Fruit fly (Drosophila melanogaster) whole organism, wandering third instar larva: ENCODE measurements around the gene Mayo.
A peak's percentile ranks its signal among the peaks of the same experiment; 100 is the strongest.

Source experiments
- Abd-B ChIP-seq: fragments of >200 bp; optimal IDR thresholded peaks from 2 replicates; lab custom pipeline; 2017; ENCODE audit warnings: missing biosample characterization, missing genetic modification characterization
- CG32264 ChIP-seq: fragments of 200-800 bp; sonication (Bioruptor generic); optimal IDR thresholded peaks from 2 replicates; lab custom pipeline; 2016; ENCODE audit warnings: missing biosample characterization, missing genetic modification characterization
- CG9705 ChIP-seq: fragments of 200-800 bp; sonication (Bioruptor generic); optimal IDR thresholded peaks from 2 replicates; lab custom pipeline; 2018; ENCODE audit warnings: missing biosample characterization, mild to moderate bottlenecking, missing genetic modification characterization
- CrebA ChIP-seq: fragments of 200-800 bp; sonication (Bioruptor generic); optimal IDR thresholded peaks from 2 replicates; lab custom pipeline; 2016; ENCODE audit warnings: missing biosample characterization, mild to moderate bottlenecking, missing genetic modification characterization, borderline replicate concordance
- Dfd ChIP-seq: fragments of >200 bp; optimal IDR thresholded peaks from 2 replicates; lab custom pipeline; 2017; ENCODE audit warnings: missing biosample characterization, missing genetic modification characterization
- Dif ChIP-seq: fragments of 200-275, 200-300 bp; sonication (Bioruptor generic); optimal IDR thresholded peaks from 2 replicates; lab custom pipeline; 2018; ENCODE audit warnings: missing biosample characterization, missing genetic modification characterization; ENCODE audit not compliant: partially characterized antibody
- GATAd ChIP-seq: sonication (Bioruptor generic); optimal IDR thresholded peaks from 2 replicates; lab custom pipeline; 2016; ENCODE audit warnings: missing biosample characterization, missing genetic modification characterization
- HLH106 ChIP-seq: fragments of 200-800 bp; optimal IDR thresholded peaks from 3 replicates; lab custom pipeline; 2019; ENCODE audit warnings: missing biosample characterization, mild to moderate bottlenecking, missing genetic modification characterization, moderate library complexity
- Hnf4 ChIP-seq: fragments of 200-800 bp; sonication (Bioruptor generic); optimal IDR thresholded peaks from 2 replicates; lab custom pipeline; 2016; ENCODE audit warnings: missing biosample characterization, mild to moderate bottlenecking, missing genetic modification characterization
- Hr78 ChIP-seq: fragments of >200 bp; optimal IDR thresholded peaks from 2 replicates; lab custom pipeline; 2017; ENCODE audit warnings: missing biosample characterization, missing genetic modification characterization
- Hr83 ChIP-seq: fragments of 200-300 bp; sonication (Bioruptor generic); optimal IDR thresholded peaks from 2 replicates; lab custom pipeline; 2016; ENCODE audit warnings: missing biosample characterization, mild to moderate bottlenecking, missing genetic modification characterization, moderate library complexity; ENCODE audit not compliant: poor library complexity, severe bottlenecking
- Jra ChIP-seq: sonication (Bioruptor generic); optimal IDR thresholded peaks from 2 replicates; lab custom pipeline; 2016; ENCODE audit warnings: missing biosample characterization, missing genetic modification characterization
- Mio ChIP-seq: sonication (Bioruptor generic); optimal IDR thresholded peaks from 2 replicates; lab custom pipeline; 2016; ENCODE audit warnings: missing biosample characterization, missing genetic modification characterization
- Myc ChIP-seq: fragments of >200 bp; optimal IDR thresholded peaks from 2 replicates; lab custom pipeline; 2017
- N ChIP-seq: fragments of >200 bp; optimal IDR thresholded peaks from 2 replicates; lab custom pipeline; 2018; ENCODE audit warnings: missing biosample characterization, missing external identifiers, missing genetic modification characterization
- OdsH ChIP-seq: fragments of 200-800 bp; sonication (Bioruptor generic); optimal IDR thresholded peaks from 2 replicates; lab custom pipeline; 2016; ENCODE audit warnings: missing biosample characterization, mild to moderate bottlenecking, missing genetic modification characterization
- Rel ChIP-seq, 2 experiments: fragments of 200-800 bp; sonication (Bioruptor generic) in 1 of 2; optimal IDR thresholded peaks; 2 replicates in 1 of 2; 3 replicates in 1 of 2; lab custom pipeline; 2016 to 2019; ENCODE audit warnings: mild to moderate bottlenecking in 2 of 2, missing biosample characterization in 2 of 2, missing genetic modification characterization in 2 of 2, moderate library complexity in 1 of 2
- Sp1 ChIP-seq: fragments of 200-800 bp; sonication (Bioruptor generic); optimal IDR thresholded peaks from 3 replicates; lab custom pipeline; 2019; ENCODE audit warnings: missing biosample characterization, mild to moderate bottlenecking, missing genetic modification characterization, moderate library complexity
- Vsx2 ChIP-seq: fragments of 200-300, 225-300 bp; sonication (Bioruptor generic); optimal IDR thresholded peaks from 2 replicates; lab custom pipeline; 2018; ENCODE audit warnings: missing biosample characterization, missing genetic modification characterization; ENCODE audit not compliant: partially characterized antibody
- br ChIP-seq: fragments of 200-800 bp; sonication (Bioruptor generic); optimal IDR thresholded peaks from 2 replicates; lab custom pipeline; 2016; ENCODE audit warnings: missing biosample characterization, missing genetic modification characterization
- dl ChIP-seq, 2 experiments: fragments of 175-275, 200-275 bp in 1 of 2; fragments of 200-275 bp in 1 of 2; sonication (Bioruptor generic); optimal IDR thresholded peaks; lab custom pipeline; 2018; ENCODE audit warnings: mild to moderate bottlenecking in 2 of 2, missing biosample characterization in 2 of 2, missing genetic modification characterization in 2 of 2, moderate library complexity in 2 of 2; ENCODE audit not compliant: partially characterized antibody in 2 of 2, insufficient read depth in 1 of 2
- dmrt93B ChIP-seq: fragments of 200-800 bp; sonication (Bioruptor generic); optimal IDR thresholded peaks from 2 replicates; lab custom pipeline; 2018; ENCODE audit warnings: missing biosample characterization, mild to moderate bottlenecking, missing genetic modification characterization
- dsf ChIP-seq: sonication (Bioruptor generic); optimal IDR thresholded peaks from 2 replicates; lab custom pipeline; 2016; ENCODE audit warnings: missing biosample characterization, missing genetic modification characterization, borderline replicate concordance
- ey ChIP-seq: fragments of 200-800 bp; sonication (Bioruptor generic); optimal IDR thresholded peaks from 2 replicates; lab custom pipeline; 2016; ENCODE audit warnings: missing biosample characterization, missing genetic modification characterization
- foxo ChIP-seq, 2 experiments: fragments of 200-800 bp; sonication (Bioruptor generic); optimal IDR thresholded peaks; 2 replicates in 1 of 2; 3 replicates in 1 of 2; lab custom pipeline; 2016 to 2017; ENCODE audit warnings: missing biosample characterization in 2 of 2, missing genetic modification characterization in 2 of 2
- fru ChIP-seq: fragments of 200-800 bp; sonication (Bioruptor generic); optimal IDR thresholded peaks from 3 replicates; lab custom pipeline; 2016; ENCODE audit warnings: missing biosample characterization, mild to moderate bottlenecking, missing genetic modification characterization
- h ChIP-seq: fragments of 200-800 bp; sonication (Bioruptor generic); optimal IDR thresholded peaks from 3 replicates; lab custom pipeline; 2016; ENCODE audit warnings: missing biosample characterization, mild to moderate bottlenecking, missing genetic modification characterization
- jim ChIP-seq: fragments of 175-275, 200-325 bp; sonication (Bioruptor generic); optimal IDR thresholded peaks from 2 replicates; lab custom pipeline; 2016; ENCODE audit warnings: missing biosample characterization, mild to moderate bottlenecking, missing genetic modification characterization
- lola ChIP-seq: fragments of >200 bp; optimal IDR thresholded peaks from 2 replicates; lab custom pipeline; 2017; ENCODE audit warnings: missing biosample characterization, missing genetic modification characterization
- pan ChIP-seq: fragments of >200 bp; optimal IDR thresholded peaks from 2 replicates; lab custom pipeline; 2017
- psq ChIP-seq: fragments of 200-800 bp; sonication (Bioruptor generic); optimal IDR thresholded peaks from 3 replicates; lab custom pipeline; 2017; ENCODE audit warnings: missing biosample characterization, mild to moderate bottlenecking, missing genetic modification characterization, moderate library complexity
- rgr ChIP-seq: fragments of 200-800 bp; sonication (Bioruptor generic); optimal IDR thresholded peaks from 3 replicates; lab custom pipeline; 2016; ENCODE audit warnings: missing biosample characterization, mild to moderate bottlenecking, missing genetic modification characterization
- sage ChIP-seq: fragments of 200-800 bp; sonication (Bioruptor generic); optimal IDR thresholded peaks from 2 replicates; lab custom pipeline; 2016; ENCODE audit warnings: missing biosample characterization, mild to moderate bottlenecking, missing genetic modification characterization
- sv ChIP-seq: fragments of 200-800 bp; sonication (Bioruptor generic); optimal IDR thresholded peaks from 3 replicates; lab custom pipeline; 2016; ENCODE audit warnings: missing biosample characterization, missing genetic modification characterization
- tai ChIP-seq: sonication (Bioruptor generic); optimal IDR thresholded peaks from 2 replicates; lab custom pipeline; 2016; ENCODE audit warnings: missing biosample characterization, missing genetic modification characterization
- usp ChIP-seq: fragments of >200 bp; optimal IDR thresholded peaks from 2 replicates; lab custom pipeline; 2017; ENCODE audit warnings: missing biosample characterization, missing genetic modification characterization
- woc ChIP-seq: sonication (Bioruptor generic); optimal IDR thresholded peaks from 2 replicates; lab custom pipeline; 2016; ENCODE audit warnings: missing biosample characterization, mild to moderate bottlenecking, missing genetic modification characterization

The Mayo gene

DNA sequence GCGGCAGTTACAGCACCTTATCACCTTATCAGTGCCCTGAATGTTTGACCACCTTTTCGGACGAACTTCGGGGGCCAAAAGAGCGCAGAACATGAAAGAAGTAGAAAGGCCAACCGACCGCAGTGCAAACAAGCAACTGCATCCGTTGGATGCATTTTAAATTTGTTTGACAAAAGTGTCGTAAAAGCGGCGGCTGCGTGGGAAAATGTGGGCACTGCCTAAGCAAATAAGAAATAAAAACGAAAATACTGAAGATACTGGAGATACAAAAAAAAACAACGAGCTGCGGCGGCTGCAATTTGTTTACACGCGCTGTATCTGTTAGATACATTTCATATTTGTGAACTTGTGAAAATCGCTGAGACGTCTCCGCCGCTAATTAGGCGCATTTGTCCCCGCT lies 38.3 kb downstream of the Mayo start:
- no peak for TF ChIP-seq CrebA (GFP tag; lab: Kevin White, UChicago)
- no peak for TF ChIP-seq Hr78 (GFP tag; lab: Kevin White, UChicago)
- no peak for TF ChIP-seq Sp1
- TF ChIP-seq Myc = no peak
- no peak for TF ChIP-seq jim (GFP tag; lab: Kevin White, UChicago)
- no peak for TF ChIP-seq Abd-B (GFP tag; lab: Kevin White, UChicago)
- no peak for TF ChIP-seq woc (GFP tag; lab: Kevin White, UChicago)
- no peak for TF ChIP-seq HLH106 (tag; lab: Kevin White, UChicago)
- no peak for TF ChIP-seq Rel (GFP tag; optimal IDR thresholded peaks at IDR 0.05; lab: Kevin White, UChicago)
- no peak for TF ChIP-seq Rel (tag; optimal IDR thresholded peaks at IDR 0.05; lab: Kevin White, UChicago)
- no peak for TF ChIP-seq br (GFP tag; lab: Kevin White, UChicago)
- TF ChIP-seq, all 38 proteins: peak for 0

DNA sequence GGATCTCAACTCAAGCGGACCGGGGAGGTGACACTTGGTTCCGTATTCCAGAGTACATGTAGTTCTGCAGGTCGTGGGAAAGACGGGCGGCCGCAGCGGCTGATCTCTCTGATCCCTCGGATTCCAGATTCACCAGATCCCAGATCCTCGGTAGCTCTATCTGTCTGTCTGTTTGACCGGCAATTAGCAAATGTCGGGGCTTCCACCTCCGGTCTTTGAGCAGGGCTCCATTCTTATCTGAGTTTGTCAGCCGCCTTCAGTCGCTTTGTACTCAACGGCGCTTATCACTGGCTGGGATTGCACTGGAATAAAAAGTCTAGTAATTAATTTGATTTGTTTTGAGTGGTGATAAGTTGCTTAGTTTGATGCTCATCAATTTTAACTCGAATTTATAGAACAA lies 42.6 kb downstream of the Mayo start:
- TF ChIP-seq br (GFP tag; lab: Kevin White, UChicago) (peak; percentile 20), pan (lab: Kevin White, UChicago) (no peak), CG32264 (GFP tag; lab: Kevin White, UChicago) (no peak), Rel (GFP tag; optimal IDR thresholded peaks at IDR 0.05; lab: Kevin White, UChicago) (no peak), Rel (tag; optimal IDR thresholded peaks at IDR 0.05; lab: Kevin White, UChicago) (no peak), Hr78 (GFP tag; lab: Kevin White, UChicago) (no peak), foxo (GFP tag; optimal IDR thresholded peaks at IDR 0.05; lab: Kevin White, UChicago) (peak in 1 of 2 experiments; percentile 22), fru (GFP tag; lab: Kevin White, UChicago) (no peak), Vsx2 (GFP tag; lab: Kevin White, UChicago) (no peak), GATAd (GFP tag; lab: Kevin White, UChicago) (no peak), lola (no peak), Hnf4 (GFP tag; lab: Kevin White, UChicago) (no peak)

DNA sequence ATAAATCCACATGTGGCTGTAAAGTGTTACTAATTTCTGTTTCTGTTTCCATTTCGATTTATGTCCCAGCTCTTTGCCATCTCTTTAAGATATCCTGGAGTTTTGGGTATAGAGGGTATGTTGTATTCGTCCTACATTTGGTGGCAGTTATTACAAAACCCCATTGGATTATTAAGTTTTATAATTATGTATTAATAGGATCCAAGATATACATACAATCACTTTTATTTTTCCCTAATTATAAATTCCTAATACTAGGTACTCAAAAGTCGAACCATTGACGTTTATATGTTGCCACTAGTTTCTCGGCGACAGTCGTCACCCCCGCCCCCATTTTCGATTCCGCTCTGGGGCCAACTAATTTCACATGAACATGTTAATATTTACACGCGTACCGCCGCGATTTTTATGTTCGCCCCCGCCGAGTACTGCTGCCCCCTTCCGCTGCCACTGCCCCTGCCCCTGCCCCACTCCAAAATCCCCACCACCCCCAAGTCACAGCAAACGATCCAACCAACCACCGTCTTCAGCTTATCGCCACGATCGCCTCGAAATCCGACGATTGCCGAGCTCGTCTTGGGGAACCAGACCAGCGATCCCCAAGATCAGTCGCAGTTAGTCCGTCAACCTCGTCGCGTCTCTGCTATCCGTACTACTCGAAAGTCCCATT lies 44.2 kb downstream of the Mayo start, which contains the start of gene Sox100B:
Sox100B (plus strand) TSS at position 601 of the 670 bp plus-strand sequence.
- TF ChIP-seq foxo (GFP tag; optimal IDR thresholded peaks at IDR 0.05; lab: Kevin White, UChicago) (no peak), HLH106 (tag; lab: Kevin White, UChicago) (peak; percentile 5)
- TF ChIP-seq, all 38 proteins: peak for 1

DNA sequence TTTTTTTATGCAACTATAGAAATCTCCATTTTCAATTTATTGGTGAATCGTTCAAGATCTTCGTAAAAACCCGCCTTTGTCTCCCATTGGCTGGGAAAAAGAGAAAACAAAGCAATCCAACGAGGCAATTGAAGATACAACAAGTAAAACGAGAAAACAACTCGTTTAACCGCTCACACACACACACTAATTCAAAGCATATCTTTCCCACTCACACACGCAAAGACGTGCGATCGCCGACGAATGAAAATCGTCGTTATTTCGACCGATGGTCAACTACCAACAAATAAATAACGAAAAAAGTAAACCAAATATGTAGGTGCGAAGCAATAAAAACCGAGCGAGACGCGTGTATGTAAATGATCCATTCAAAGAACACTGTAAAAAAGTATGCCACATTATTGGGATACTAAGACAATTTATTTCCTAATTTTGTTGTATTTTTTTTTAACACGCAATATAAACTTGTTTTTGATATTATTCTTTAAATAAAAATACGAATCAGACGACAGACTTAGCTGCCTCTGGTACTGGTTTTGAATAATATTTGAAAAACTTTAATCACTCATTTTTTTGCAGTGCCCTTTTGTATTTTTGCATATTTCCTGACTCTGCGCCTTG lies 46.5 kb downstream of the Mayo start:
- TF ChIP-seq sage (GFP tag; lab: Kevin White, UChicago) (peak; percentile 19), HLH106 (tag; lab: Kevin White, UChicago) (no peak), CrebA (GFP tag; lab: Kevin White, UChicago) (no peak), Dfd (GFP tag; lab: Kevin White, UChicago) (no peak), dsf (GFP tag; lab: Kevin White, UChicago) (no peak), Dif (GFP tag; lab: Kevin White, UChicago) (no peak), Mio (no peak), woc (GFP tag; lab: Kevin White, UChicago) (no peak), Hr83 (GFP tag; lab: Kevin White, UChicago) (no peak), Vsx2 (GFP tag; lab: Kevin White, UChicago) (peak; percentile 82), br (GFP tag; lab: Kevin White, UChicago) (peak; percentile 4), Myc (no peak), h (peak; percentile 20), Sp1 (peak; percentile 73), pan (lab: Kevin White, UChicago) (no peak), Rel (GFP tag; optimal IDR thresholded peaks at IDR 0.05; lab: Kevin White, UChicago) (no peak), Rel (tag; optimal IDR thresholded peaks at IDR 0.05; lab: Kevin White, UChicago) (no peak), dl (GFP tag; optimal IDR thresholded peaks at IDR 0.05; lab: Kevin White, UChicago; ENCODE audit: insufficient read depth in 1 of 2, partially characterized antibody in 2 of 2) (peak in 1 of 2 experiments; percentile 38), sv (GFP tag; lab: Kevin White, UChicago) (no peak), jim (GFP tag; lab: Kevin White, UChicago) (no peak), CG9705 (GFP tag; lab: Kevin White, UChicago) (no peak), CG32264 (GFP tag; lab: Kevin White, UChicago) (no peak), GATAd (GFP tag; lab: Kevin White, UChicago) (no peak), ey (GFP tag; lab: Kevin White, UChicago) (peak; percentile 26), dmrt93B (GFP tag; lab: Kevin White, UChicago) (no peak), rgr (GFP tag; lab: Kevin White, UChicago) (peak; percentile 3), foxo (GFP tag; optimal IDR thresholded peaks at IDR 0.05; lab: Kevin White, UChicago) (peak in 1 of 2 experiments; percentile 48), Hr78 (GFP tag; lab: Kevin White, UChicago) (no peak), Hnf4 (GFP tag; lab: Kevin White, UChicago) (peak; percentile 27), Abd-B (GFP tag; lab: Kevin White, UChicago) (no peak), OdsH (peak; percentile 34), lola (no peak), N (GFP tag; lab: Kevin White, UChicago) (no peak), tai (GFP tag; lab: Kevin White, UChicago) (no peak), Jra (GFP tag; lab: Kevin White, UChicago) (no peak), psq (GFP tag; lab: Kevin White, UChicago) (peak; percentile 2), usp (GFP tag; lab: Kevin White, UChicago) (no peak)
